Worm (Caenorhabditis elegans) whole organism, L1 larva: ENCODE measurements around the gene idpc-2.

ENCODE experiments used
- C16A3.4 ChIP-seq: fragments of 150-350 bp; optimal IDR thresholded peaks from 2 replicates; lab custom pipeline; 2014; ENCODE audit warnings: missing biosample characterization, missing genetic modification characterization
- alr-1 ChIP-seq: fragments of 200-800 bp; sonication (Bioruptor generic); optimal IDR thresholded peaks from 2 replicates; lab custom pipeline; 2018; ENCODE audit warnings: borderline replicate concordance, mild to moderate bottlenecking, missing genetic modification characterization, missing compliant biosample characterization
- aly-2 ChIP-seq: fragments of 150-350 bp; optimal IDR thresholded peaks from 2 replicates; lab custom pipeline; 2014; ENCODE audit warnings: missing biosample characterization, missing genetic modification characterization
- ama-1 ChIP-seq: fragments of 150-350 bp; optimal IDR thresholded peaks from 2 replicates; lab custom pipeline; 2014
- ceh-63 ChIP-seq: fragments of 200-800 bp; sonication (Bioruptor generic); optimal IDR thresholded peaks from 2 replicates; lab custom pipeline; 2018; ENCODE audit warnings: mild to moderate bottlenecking, missing genetic modification characterization, missing compliant biosample characterization
- ceh-8 ChIP-seq: fragments of 200-800 bp; sonication (Bioruptor generic); optimal IDR thresholded peaks from 2 replicates; lab custom pipeline; 2018; ENCODE audit warnings: mild to moderate bottlenecking, missing genetic modification characterization, moderate library complexity, missing compliant biosample characterization
- ceh-82 ChIP-seq, 3 experiments: fragments of 150-350 bp in 1 of 3; sonication (generic microtip) in 2 of 3; optimal IDR thresholded peaks; 2 replicates each; lab custom pipeline; 2014 to 2017; ENCODE audit warnings: missing biosample characterization in 3 of 3, missing genetic modification characterization in 3 of 3
- ceh-88 ChIP-seq: fragments of 200-800 bp; sonication (Bioruptor generic); IDR thresholded peaks from 2 replicates; pipeline ENCODE4 v1.3.6; 2022; ENCODE audit warnings: missing genetic modification characterization, missing compliant biosample characterization
- ceh-90 ChIP-seq: sonication (generic microtip); optimal IDR thresholded peaks from 2 replicates; lab custom pipeline; 2016; ENCODE audit warnings: missing genetic modification characterization, missing compliant biosample characterization
- ces-1 ChIP-seq: fragments of 150-350 bp; optimal IDR thresholded peaks from 2 replicates; lab custom pipeline; 2014; ENCODE audit warnings: missing biosample characterization, missing genetic modification reagents, missing genetic modification characterization
- dpl-1 ChIP-seq, 3 experiments: fragments of 150-350 bp in 2 of 3; sonication (generic microtip) in 1 of 3; optimal IDR thresholded peaks; 2 replicates each; lab custom pipeline; 2014 to 2017; ENCODE audit warnings: missing biosample characterization in 3 of 3, missing genetic modification characterization in 3 of 3, missing genetic modification reagents in 3 of 3
- dsc-1 ChIP-seq: sonication (generic microtip); optimal IDR thresholded peaks from 2 replicates; lab custom pipeline; 2016; ENCODE audit warnings: mild to moderate bottlenecking, missing genetic modification characterization, missing compliant biosample characterization
- efl-1 ChIP-seq, 4 experiments: fragments of 150-350 bp; optimal IDR thresholded peaks in 3 of 4; peaks in 1 of 4; 1 replicate in 1 of 4; 2 replicates in 3 of 4; lab custom pipeline; 2014; ENCODE audit warnings: missing biosample characterization in 2 of 4, missing genetic modification characterization in 2 of 4, missing genetic modification reagents in 2 of 4
- egl-27 ChIP-seq, 2 experiments: fragments of 150-350 bp in 1 of 2; sonication (generic microtip); optimal IDR thresholded peaks; 3 replicates each; lab custom pipeline; 2017 to 2018; ENCODE audit warnings: missing biosample characterization in 2 of 2, missing genetic modification characterization in 2 of 2, missing genetic modification reagents in 2 of 2
- elt-2 ChIP-seq: sonication (generic microtip); optimal IDR thresholded peaks from 2 replicates; lab custom pipeline; 2016; ENCODE audit warnings: missing genetic modification characterization, mild to moderate bottlenecking, inconsistent platforms, missing compliant biosample characterization, missing genetic modification reagents
- elt-3 ChIP-seq, 6 experiments: fragments of 150-350 bp in 1 of 6; sonication (generic microtip); optimal IDR thresholded peaks; 2 replicates each; lab custom pipeline; 2017 to 2018; ENCODE audit warnings: missing biosample characterization in 6 of 6, missing genetic modification characterization in 6 of 6, inconsistent platforms in 1 of 6
- fkh-10 ChIP-seq: sonication (generic microtip); optimal IDR thresholded peaks from 2 replicates; lab custom pipeline; 2017; ENCODE audit warnings: missing biosample characterization, missing genetic modification reagents, missing genetic modification characterization
- fkh-4 ChIP-seq: sonication (generic microtip); optimal IDR thresholded peaks from 2 replicates; lab custom pipeline; 2016; ENCODE audit warnings: missing compliant biosample characterization, missing genetic modification characterization, borderline replicate concordance
- fkh-8 ChIP-seq: sonication (generic microtip); optimal IDR thresholded peaks from 2 replicates; lab custom pipeline; 2016; ENCODE audit warnings: mild to moderate bottlenecking, missing genetic modification characterization, missing compliant biosample characterization
- grh-1 ChIP-seq: fragments of 200-800 bp; sonication (Bioruptor generic); IDR thresholded peaks from 2 replicates; pipeline ENCODE4 v1.3.6; 2022; ENCODE audit warnings: missing genetic modification reagents, missing genetic modification characterization, missing compliant biosample characterization
- hlh-17 ChIP-seq: fragments of 200-800 bp; sonication (Bioruptor generic); optimal IDR thresholded peaks from 2 replicates; lab custom pipeline; 2018; ENCODE audit warnings: missing genetic modification characterization, mild to moderate bottlenecking, missing compliant biosample characterization, moderate library complexity, borderline replicate concordance
- hlh-4 ChIP-seq: sonication (generic microtip); optimal IDR thresholded peaks from 2 replicates; lab custom pipeline; 2016; ENCODE audit warnings: mild to moderate bottlenecking, missing genetic modification characterization, missing compliant biosample characterization
- lin-13 ChIP-seq: fragments of 150-350 bp; optimal IDR thresholded peaks from 2 replicates; lab custom pipeline; 2014; ENCODE audit warnings: missing biosample characterization, missing genetic modification reagents, missing genetic modification characterization
- lin-14 ChIP-seq: fragments of 200-800 bp; sonication (Bioruptor generic); optimal IDR thresholded peaks from 2 replicates; lab custom pipeline; 2018; ENCODE audit warnings: mild to moderate bottlenecking, missing genetic modification characterization, moderate library complexity, missing compliant biosample characterization
- lin-35 ChIP-seq, 2 experiments: fragments of 150-350 bp; optimal IDR thresholded peaks; 2 replicates each; lab custom pipeline; 2014; ENCODE audit warnings: missing biosample characterization in 2 of 2, missing genetic modification characterization in 2 of 2, missing genetic modification reagents in 2 of 2
- mdl-1 ChIP-seq, 2 experiments: fragments of 150-350 bp; optimal IDR thresholded peaks; 2 replicates each; lab custom pipeline; 2014 to 2017; ENCODE audit warnings: missing biosample characterization in 2 of 2, missing genetic modification characterization in 2 of 2, inconsistent platforms in 1 of 2
- mef-2 ChIP-seq: fragments of 150-350 bp; optimal IDR thresholded peaks from 2 replicates; lab custom pipeline; 2014; ENCODE audit warnings: missing biosample characterization, missing genetic modification characterization
- nhr-11 ChIP-seq: fragments of 150-350 bp; optimal IDR thresholded peaks from 2 replicates; lab custom pipeline; 2014; ENCODE audit warnings: missing biosample characterization, missing genetic modification characterization
- nhr-19 ChIP-seq: fragments of 200-800 bp; sonication (Bioruptor generic); conservative IDR thresholded peaks from 2 replicates; pipeline ENCODE4 v1.3.6; 2022; ENCODE audit warnings: missing genetic modification characterization, missing compliant biosample characterization
- nhr-20 ChIP-seq: sonication (generic microtip); optimal IDR thresholded peaks from 2 replicates; lab custom pipeline; 2016; ENCODE audit warnings: mild to moderate bottlenecking, missing genetic modification characterization, missing compliant biosample characterization
- nhr-237 ChIP-seq: fragments of 150-350 bp; optimal IDR thresholded peaks from 2 replicates; lab custom pipeline; 2014; ENCODE audit warnings: missing biosample characterization, missing genetic modification characterization
- nhr-47 ChIP-seq: sonication (generic microtip); optimal IDR thresholded peaks from 2 replicates; lab custom pipeline; 2016; ENCODE audit warnings: mild to moderate bottlenecking, missing genetic modification characterization, moderate library complexity, missing compliant biosample characterization
- nhr-77 ChIP-seq: fragments of 150-350 bp; optimal IDR thresholded peaks from 2 replicates; lab custom pipeline; 2014; ENCODE audit warnings: missing biosample characterization, missing genetic modification characterization
- nhr-85 ChIP-seq: sonication (generic microtip); peaks from one replicate; lab custom pipeline; 2016; ENCODE audit warnings: missing genetic modification characterization, inconsistent platforms, missing compliant biosample characterization
- nhr-90 ChIP-seq: sonication (generic microtip); optimal IDR thresholded peaks from 2 replicates; lab custom pipeline; 2016; ENCODE audit warnings: mild to moderate bottlenecking, missing genetic modification characterization, missing compliant biosample characterization; ENCODE audit not compliant: poor library complexity
- pag-3 ChIP-seq: sonication (generic microtip); optimal IDR thresholded peaks from 2 replicates; lab custom pipeline; 2017; ENCODE audit warnings: missing genetic modification characterization, mild to moderate bottlenecking, missing compliant biosample characterization, antibody characterized with exemption, borderline replicate concordance; ENCODE audit not compliant: insufficient read depth
- pax-3 ChIP-seq: fragments of 200-800 bp; sonication (Bioruptor generic); optimal IDR thresholded peaks from 2 replicates; lab custom pipeline; 2018; ENCODE audit warnings: mild to moderate bottlenecking, missing genetic modification characterization, moderate library complexity, missing compliant biosample characterization
- rnt-1 ChIP-seq: sonication (generic microtip); optimal IDR thresholded peaks from 2 replicates; lab custom pipeline; 2016; ENCODE audit warnings: mild to moderate bottlenecking, missing genetic modification characterization, moderate library complexity, missing compliant biosample characterization
- snpc-4 ChIP-seq: fragments of 150-350 bp; optimal IDR thresholded peaks from 2 replicates; lab custom pipeline; 2014; ENCODE audit warnings: missing biosample characterization, missing genetic modification characterization
- snu-23 ChIP-seq: sonication (generic microtip); optimal IDR thresholded peaks from 2 replicates; lab custom pipeline; 2016; ENCODE audit warnings: missing genetic modification characterization, missing compliant biosample characterization
- swsn-7 ChIP-seq: sonication (generic microtip); optimal IDR thresholded peaks from 2 replicates; lab custom pipeline; 2016; ENCODE audit warnings: missing genetic modification characterization, missing compliant biosample characterization
- unc-62 ChIP-seq: fragments of 150-350 bp; optimal IDR thresholded peaks from 2 replicates; lab custom pipeline; 2014; ENCODE audit warnings: missing biosample characterization, missing genetic modification reagents, missing genetic modification characterization
- unc-86 ChIP-seq: sonication (generic microtip); optimal IDR thresholded peaks from 2 replicates; lab custom pipeline; 2016; ENCODE audit warnings: missing genetic modification characterization, missing compliant biosample characterization
- vab-15 ChIP-seq: sonication (generic microtip); optimal IDR thresholded peaks from 2 replicates; lab custom pipeline; 2017; ENCODE audit warnings: missing genotype, mild to moderate bottlenecking, missing genetic modification characterization, missing compliant biosample characterization
- ztf-4 ChIP-seq: fragments of 150-350 bp; optimal IDR thresholded peaks from 2 replicates; lab custom pipeline; 2014; ENCODE audit warnings: missing biosample characterization, missing genetic modification characterization

The idpc-2 gene

ce11 chrV:8618738-8619137, 2.4 kb downstream of the idpc-2 start, which contains the start of gene grd-5:
grd-5 (plus strand) TSS chrV:8619032.
- peak; percentile 8 for TF ChIP-seq rnt-1
- TF ChIP-seq lin-14 (GFP tag; lab: Kevin White, UChicago), result peak; percentile 38
- TF ChIP-seq aly-2 (tag; lab: Kevin White, UChicago), result no peak
- peak; percentile 79 for TF ChIP-seq nhr-85

ce11 chrV:8615711-8616110, 5.4 kb downstream of the idpc-2 start:
- TF ChIP-seq snpc-4 (tag; lab: Kevin White, UChicago), result no peak
- TF ChIP-seq aly-2 (tag; lab: Kevin White, UChicago), result peak; percentile 13
- no peak for TF ChIP-seq efl-1 (optimal IDR thresholded peaks at IDR 0.05; lab: Kevin White, UChicago)
- TF ChIP-seq efl-1 (GFP tag; optimal IDR thresholded peaks at IDR 0.05 in 1 of 2; lab: Kevin White, UChicago), result peak in 1 of 2 experiments; percentile 89

ce11 chrV:8610633-8611404, 10.3 kb downstream of the idpc-2 start, which contains the start of gene fip-4:
fip-4 (minus strand) TSS chrV:8611268.
- TF ChIP-seq egl-27 (tag; optimal IDR thresholded peaks at IDR 0.05; lab: Kevin White, UChicago) (no peak), vab-15 (tag; lab: Kevin White, UChicago) (no peak), hlh-17 (GFP tag; lab: Kevin White, UChicago) (no peak), pag-3 (tag; lab: Kevin White, UChicago) (no peak), lin-35 (GFP tag; optimal IDR thresholded peaks at IDR 0.05; lab: Kevin White, UChicago) (peak in 1 of 2 experiments; percentile 61), nhr-47 (tag; lab: Kevin White, UChicago) (peak; percentile 43), nhr-11 (no peak), fkh-8 (tag; lab: Kevin White, UChicago) (no peak), ztf-4 (peak; percentile 22), elt-3 (tag; optimal IDR thresholded peaks at IDR 0.05; lab: Kevin White, UChicago) (peak in 3 of 6 experiments; percentile 7 to 75 (median 49)), efl-1 (optimal IDR thresholded peaks at IDR 0.05; lab: Kevin White, UChicago) (no peak), efl-1 (GFP tag; optimal IDR thresholded peaks at IDR 0.05 in 1 of 2; lab: Kevin White, UChicago) (peak in 1 of 2 experiments; percentile 80), lin-14 (GFP tag; lab: Kevin White, UChicago) (peak; percentile 83), ama-1 (lab: Kevin White, UChicago) (no peak), ceh-8 (GFP tag; lab: Kevin White, UChicago) (no peak), unc-86 (no peak), ceh-90 (no peak), nhr-237 (no peak), unc-62 (GFP tag; lab: Kevin White, UChicago) (no peak), nhr-90 (tag; lab: Kevin White, UChicago) (peak; percentile 26), nhr-20 (peak; percentile 61), mef-2 (no peak), dpl-1 (GFP tag; optimal IDR thresholded peaks at IDR 0.05; lab: Kevin White, UChicago) (peak in 1 of 3 experiments; percentile 2), mdl-1 (tag; optimal IDR thresholded peaks at IDR 0.05; lab: Kevin White, UChicago) (peak in 1 of 2 experiments; percentile 77), fkh-10 (GFP tag; lab: Kevin White, UChicago) (no peak), ces-1 (no peak), nhr-19 (GFP tag; lab: Robert Waterston, UW) (peak; percentile 63), swsn-7 (tag; lab: Kevin White, UChicago) (no peak), grh-1 (0 out of 2 replicates have a peak, but pooled peaks have one; percentile 42), ceh-82 (tag; optimal IDR thresholded peaks at IDR 0.05; lab: Kevin White, UChicago) (peak in 1 of 3 experiments; percentile 29), dsc-1 (no peak), ceh-63 (GFP tag; lab: Kevin White, UChicago) (no peak), elt-2 (tag; lab: Kevin White, UChicago) (peak; percentile 60), snu-23 (GFP tag; lab: Kevin White, UChicago) (peak; percentile 56), hlh-4 (tag; lab: Kevin White, UChicago) (no peak), fkh-4 (tag; lab: Kevin White, UChicago) (no peak), ceh-88 (GFP tag; lab: Robert Waterston, UW) (no peak), C16A3.4 (tag; lab: Kevin White, UChicago) (peak; percentile 31), nhr-77 (tag; lab: Kevin White, UChicago) (no peak), alr-1 (tag; lab: Kevin White, UChicago) (no peak), pax-3 (no peak), lin-13 (no peak)
